Worm (Caenorhabditis elegans): ENCODE results near the gene srw-108.

- no peak for TF ChIP-seq fkh-10 (GFP tag; optimal IDR thresholded peaks at IDR 0.05)
- TF ChIP-seq unc-62 (GFP tag; optimal IDR thresholded peaks at IDR 0.05 in 1 of 2): no peak
- no peak for TF ChIP-seq unc-62 (tag; optimal IDR thresholded peaks at IDR 0.05)
- no peak for TF ChIP-seq ZK546.5 (tag; optimal IDR thresholded peaks at IDR 0.05)
- TF ChIP-seq zip-11 (GFP tag; IDR thresholded peaks at IDR 0.05): no peak
- no peak for TF ChIP-seq nhr-11 (tag; optimal IDR thresholded peaks at IDR 0.05)
- TF ChIP-seq unc-39 (tag; optimal IDR thresholded peaks at IDR 0.05): no peak
- TF ChIP-seq madf-5 (GFP tag; IDR thresholded peaks at IDR 0.05): no peak
- TF ChIP-seq ces-1 (GFP tag; optimal IDR thresholded peaks at IDR 0.05): no peak
- TF ChIP-seq jun-1 (tag; optimal IDR thresholded peaks at IDR 0.05): no peak
- no peak for TF ChIP-seq zfp-3 (GFP tag; conservative IDR thresholded peaks at IDR 0.05)
Measured at ce11 chrV:502803-503273, 24.9 kb upstream of the srw-108 start, which contains the start of gene T01G6.10.

Data from whole organism, L4 larva.